Fruit fly (Drosophila melanogaster) whole organism, embryonic: ENCODE measurements around the gene CG17168.

ENCODE experiments used
- Abd-B ChIP-seq: fragments of 200-800 bp; sonication (Bioruptor generic); optimal IDR thresholded peaks from 2 replicates; lab custom pipeline; 2018; ENCODE audit warnings: missing biosample characterization, mild to moderate bottlenecking, missing genetic modification characterization, moderate library complexity
- BEAF-32 ChIP-seq: fragments of 200-800 bp; sonication (Bioruptor generic); optimal IDR thresholded peaks from 3 replicates; lab custom pipeline; 2017; ENCODE audit warnings: missing biosample characterization, missing genetic modification characterization, mild to moderate bottlenecking, moderate library complexity, missing genetic modification reagents
- CG10274 ChIP-seq: fragments of 200-800 bp; sonication (Bioruptor generic); optimal IDR thresholded peaks from 3 replicates; lab custom pipeline; 2017; ENCODE audit warnings: missing biosample characterization, mild to moderate bottlenecking, missing genetic modification characterization
- CG10654 ChIP-seq: fragments of 200-800 bp; sonication (Bioruptor generic); optimal IDR thresholded peaks from 2 replicates; lab custom pipeline; 2016; ENCODE audit warnings: missing biosample characterization, missing genetic modification characterization
- CG1603 ChIP-seq: fragments of 200-800 bp; sonication (Bioruptor generic); optimal IDR thresholded peaks from 2 replicates; lab custom pipeline; 2019; ENCODE audit warnings: missing biosample characterization, mild to moderate bottlenecking, missing genetic modification characterization, moderate library complexity
- CG16813 ChIP-seq: fragments of 200-800 bp; sonication (Bioruptor generic); IDR thresholded peaks from 3 replicates; pipeline ENCODE4 v1.3.6; 2022; ENCODE audit warnings: missing biosample characterization, missing genetic modification characterization; ENCODE audit not compliant: partially characterized antibody
- CG17385 ChIP-seq: fragments of 200-800 bp; sonication (Bioruptor generic); optimal IDR thresholded peaks from 3 replicates; lab custom pipeline; 2018; ENCODE audit warnings: missing biosample characterization, mild to moderate bottlenecking, missing genetic modification characterization
- CG2120 ChIP-seq: fragments of 200-800 bp; sonication (Bioruptor generic); optimal IDR thresholded peaks from 3 replicates; lab custom pipeline; 2016; ENCODE audit warnings: missing biosample characterization, missing genetic modification characterization
- CG2199 ChIP-seq: fragments of 200-800 bp; sonication (Bioruptor generic); IDR thresholded peaks from 3 replicates; pipeline ENCODE4 v1.3.6; 2022; ENCODE audit warnings: missing biosample characterization, missing genetic modification characterization
- CG2202 ChIP-seq: fragments of 200-800 bp; sonication (Bioruptor generic); optimal IDR thresholded peaks from 2 replicates; lab custom pipeline; 2018; ENCODE audit warnings: missing biosample characterization, mild to moderate bottlenecking, missing genetic modification characterization
- CG30020 ChIP-seq: fragments of 200-800 bp; optimal IDR thresholded peaks from 2 replicates; lab custom pipeline; 2019; ENCODE audit warnings: missing biosample characterization, mild to moderate bottlenecking, missing genetic modification characterization, moderate library complexity
- CG3065 ChIP-seq: fragments of 200-800 bp; sonication (Bioruptor generic); optimal IDR thresholded peaks from 2 replicates; lab custom pipeline; 2016; ENCODE audit warnings: missing biosample characterization, missing genetic modification characterization
- CG32532 ChIP-seq: fragments of 200-800 bp; sonication (Bioruptor generic); IDR thresholded peaks from 2 replicates; pipeline ENCODE4 v1.3.6; 2022; ENCODE audit warnings: missing biosample characterization, missing genetic modification characterization
- CG4820 ChIP-seq: fragments of 200-800 bp; sonication (Bioruptor generic); optimal IDR thresholded peaks from 3 replicates; lab custom pipeline; 2016; ENCODE audit warnings: missing biosample characterization, missing genetic modification characterization
- CG6765 ChIP-seq: fragments of 200-800 bp; sonication (Bioruptor generic); optimal IDR thresholded peaks from 3 replicates; lab custom pipeline; 2017; ENCODE audit warnings: missing biosample characterization, mild to moderate bottlenecking, missing genetic modification characterization
- CG7786 ChIP-seq: fragments of 200-800 bp; sonication (Bioruptor generic); optimal IDR thresholded peaks from 2 replicates; lab custom pipeline; 2016; ENCODE audit warnings: missing biosample characterization, missing genetic modification characterization
- CG8359 ChIP-seq: fragments of 200-800 bp; sonication (Bioruptor generic); optimal IDR thresholded peaks from 2 replicates; lab custom pipeline; 2017; ENCODE audit warnings: missing biosample characterization, mild to moderate bottlenecking, missing genetic modification characterization, borderline replicate concordance
- CG8924 ChIP-seq: fragments of 200-800 bp; optimal IDR thresholded peaks from 3 replicates; lab custom pipeline; 2019; ENCODE audit warnings: missing biosample characterization, mild to moderate bottlenecking, missing genetic modification characterization, moderate library complexity
- CG9797 ChIP-seq: fragments of 200-800 bp; sonication (Bioruptor generic); optimal IDR thresholded peaks from 3 replicates; lab custom pipeline; 2018; ENCODE audit warnings: missing biosample characterization, mild to moderate bottlenecking, missing genetic modification characterization
- CHES-1-like ChIP-seq: fragments of 200-800 bp; sonication (Bioruptor generic); optimal IDR thresholded peaks from 2 replicates; lab custom pipeline; 2016; ENCODE audit warnings: missing biosample characterization, missing genetic modification characterization
- Dp ChIP-seq: fragments of 200-800 bp; sonication (Bioruptor generic); optimal IDR thresholded peaks from 2 replicates; lab custom pipeline; 2018; ENCODE audit warnings: missing biosample characterization, mild to moderate bottlenecking, missing genetic modification characterization, moderate library complexity
- Dref ChIP-seq: fragments of 200-800 bp; sonication (Bioruptor generic); IDR thresholded peaks from 2 replicates; pipeline ENCODE4 v1.3.6; 2022; ENCODE audit warnings: missing biosample characterization, missing genetic modification characterization
- E2f2 ChIP-seq: fragments of 200-800 bp; sonication (Bioruptor generic); IDR thresholded peaks from 2 replicates; pipeline ENCODE4 v1.3.6; 2022; ENCODE audit warnings: missing biosample characterization, missing genetic modification characterization
- H15 ChIP-seq: fragments of 200-800 bp; sonication (Bioruptor generic); IDR thresholded peaks from 3 replicates; pipeline ENCODE4 v1.3.6; 2022; ENCODE audit warnings: missing biosample characterization, missing genetic modification characterization
- MESR4 ChIP-seq: fragments of 200-800 bp; sonication (Bioruptor generic); optimal IDR thresholded peaks from 2 replicates; lab custom pipeline; 2018; ENCODE audit warnings: missing biosample characterization, mild to moderate bottlenecking, missing genetic modification characterization, moderate library complexity
- Myb ChIP-seq: fragments of 200-800 bp; sonication (Bioruptor generic); optimal IDR thresholded peaks from 2 replicates; lab custom pipeline; 2016; ENCODE audit warnings: missing biosample characterization, missing genetic modification characterization
- PHDP ChIP-seq: fragments of 200-800 bp; sonication (Bioruptor generic); optimal IDR thresholded peaks from 3 replicates; lab custom pipeline; 2018; ENCODE audit warnings: missing biosample characterization, mild to moderate bottlenecking, missing genetic modification characterization, moderate library complexity
- Ravus ChIP-seq: fragments of 200-800 bp; sonication (Bioruptor generic); IDR thresholded peaks from 2 replicates; pipeline ENCODE4 v1.3.6; 2022; ENCODE audit warnings: missing biosample characterization, missing genetic modification characterization
- Scr ChIP-seq: fragments of 200-800 bp; sonication (Bioruptor generic); IDR thresholded peaks from 2 replicates; pipeline ENCODE4 v1.3.6; 2022; ENCODE audit warnings: missing biosample characterization, missing genetic modification characterization; ENCODE audit not compliant: partially characterized antibody
- Sry-δ ChIP-seq: fragments of 200-800 bp; sonication (Bioruptor generic); optimal IDR thresholded peaks from 2 replicates; lab custom pipeline; 2016; ENCODE audit warnings: missing biosample characterization, missing genetic modification characterization
- Xrp1 ChIP-seq: fragments of 200-800 bp; sonication (Bioruptor generic); IDR thresholded peaks from 2 replicates; pipeline ENCODE4 v1.3.6; 2022; ENCODE audit warnings: missing biosample characterization, missing genetic modification characterization
- amos ChIP-seq: fragments of 200-800 bp; sonication (Bioruptor generic); IDR thresholded peaks from 2 replicates; pipeline ENCODE4 v1.3.6; 2022; ENCODE audit warnings: missing biosample characterization, missing genetic modification characterization; ENCODE audit not compliant: partially characterized antibody
- caup ChIP-seq: fragments of 200-800 bp; sonication (Bioruptor generic); optimal IDR thresholded peaks from 3 replicates; lab custom pipeline; 2017; ENCODE audit warnings: missing biosample characterization, mild to moderate bottlenecking, missing genetic modification characterization, moderate library complexity; ENCODE audit not compliant: severe bottlenecking
- crp ChIP-seq, 2 experiments: fragments of 200-800 bp; sonication (Bioruptor generic); optimal IDR thresholded peaks; 2 replicates in 1 of 2; 3 replicates in 1 of 2; lab custom pipeline; 2017; ENCODE audit warnings: missing biosample characterization in 2 of 2, missing genetic modification characterization in 2 of 2, mild to moderate bottlenecking in 1 of 2, moderate library complexity in 1 of 2
- eve ChIP-seq, 2 experiments: fragments of >200 bp; optimal IDR thresholded peaks; 2 replicates each; lab custom pipeline; 2017; ENCODE audit warnings: missing biosample characterization in 2 of 2, missing genetic modification characterization in 2 of 2
- fd3F ChIP-seq: fragments of 200-800 bp; sonication (Bioruptor generic); optimal IDR thresholded peaks from 2 replicates; lab custom pipeline; 2018; ENCODE audit warnings: missing biosample characterization, mild to moderate bottlenecking, missing genetic modification characterization, moderate library complexity
- gfzf ChIP-seq: fragments of 200-800 bp; sonication (Bioruptor generic); optimal IDR thresholded peaks from 2 replicates; lab custom pipeline; 2016; ENCODE audit warnings: missing biosample characterization, mild to moderate bottlenecking, missing genetic modification characterization, moderate library complexity
- mam ChIP-seq: fragments of 200-800 bp; sonication (Bioruptor generic); optimal IDR thresholded peaks from 3 replicates; lab custom pipeline; 2016; ENCODE audit warnings: missing biosample characterization, missing genetic modification characterization
- pzg ChIP-seq: fragments of 200-800 bp; sonication (Bioruptor generic); optimal IDR thresholded peaks from 3 replicates; lab custom pipeline; 2018; ENCODE audit warnings: missing biosample characterization, mild to moderate bottlenecking, missing genetic modification characterization, moderate library complexity
- sd ChIP-seq: fragments of 200-800 bp; sonication (Bioruptor generic); optimal IDR thresholded peaks from 3 replicates; lab custom pipeline; 2018; ENCODE audit warnings: missing biosample characterization, mild to moderate bottlenecking, missing genetic modification characterization, moderate library complexity
- sens ChIP-seq: fragments of 200-800 bp; sonication (Bioruptor generic); peaks from one replicate; lab custom pipeline; 2016; ENCODE audit warnings: missing biosample characterization, missing genetic modification characterization
- slbo ChIP-seq: fragments of 200-800 bp; sonication (Bioruptor generic); IDR thresholded peaks from 2 replicates; pipeline ENCODE4 v1.3.6; 2022; ENCODE audit warnings: missing biosample characterization, missing genetic modification characterization
- ssp ChIP-seq: fragments of 200-800 bp; sonication (Bioruptor generic); IDR thresholded peaks from 2 replicates; pipeline ENCODE4 v1.3.6; 2022; ENCODE audit warnings: missing biosample characterization, missing genetic modification characterization
- unpg ChIP-seq: fragments of 200-800 bp; sonication (Bioruptor generic); optimal IDR thresholded peaks from 3 replicates; lab custom pipeline; 2018; ENCODE audit warnings: missing biosample characterization, mild to moderate bottlenecking, missing genetic modification characterization, moderate library complexity
- wek ChIP-seq: fragments of 200-800 bp; sonication (Bioruptor generic); optimal IDR thresholded peaks from 3 replicates; lab custom pipeline; 2018; ENCODE audit warnings: missing biosample characterization, mild to moderate bottlenecking, missing genetic modification characterization, moderate library complexity
- zen2 ChIP-seq: fragments of 200-800 bp; sonication (Bioruptor generic); IDR thresholded peaks from 3 replicates; pipeline ENCODE4 v1.3.6; 2022; ENCODE audit warnings: missing biosample characterization, missing genetic modification characterization; ENCODE audit not compliant: partially characterized antibody

CG17168 gene

DNA sequence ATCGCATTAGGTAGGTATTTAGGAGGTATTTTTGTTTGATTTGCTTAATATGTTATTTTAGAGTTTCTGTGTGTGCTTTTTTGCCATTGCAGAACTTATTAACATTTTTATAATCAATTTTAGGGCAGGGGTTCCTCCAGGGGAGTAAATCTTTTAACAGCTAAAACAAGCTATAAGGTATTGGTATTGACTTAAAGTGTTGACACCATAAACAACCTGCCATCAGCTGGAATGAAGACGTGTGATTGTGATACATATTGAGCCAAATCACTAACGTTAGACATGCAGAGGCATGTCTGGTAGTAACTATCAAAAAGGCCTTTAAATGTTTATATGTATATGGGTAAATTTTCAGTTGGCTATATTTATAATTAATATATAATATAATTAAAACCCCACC, 9.3 kb downstream of the CG17168 start (continued):
- peak; percentile 7 for TF ChIP-seq PHDP (tag; lab: Kevin White, UChicago)
- TF ChIP-seq CG2120 (GFP tag; lab: Kevin White, UChicago): peak; percentile 26
- no peak for TF ChIP-seq CG10274 (GFP tag; lab: Kevin White, UChicago)
- TF ChIP-seq fd3F (GFP tag; lab: Kevin White, UChicago): peak; percentile 27
- TF ChIP-seq CHES-1-like (GFP tag; lab: Kevin White, UChicago): no peak
- TF ChIP-seq caup: peak; percentile 41
- TF ChIP-seq CG2202 (tag; lab: Kevin White, UChicago): no peak

DNA sequence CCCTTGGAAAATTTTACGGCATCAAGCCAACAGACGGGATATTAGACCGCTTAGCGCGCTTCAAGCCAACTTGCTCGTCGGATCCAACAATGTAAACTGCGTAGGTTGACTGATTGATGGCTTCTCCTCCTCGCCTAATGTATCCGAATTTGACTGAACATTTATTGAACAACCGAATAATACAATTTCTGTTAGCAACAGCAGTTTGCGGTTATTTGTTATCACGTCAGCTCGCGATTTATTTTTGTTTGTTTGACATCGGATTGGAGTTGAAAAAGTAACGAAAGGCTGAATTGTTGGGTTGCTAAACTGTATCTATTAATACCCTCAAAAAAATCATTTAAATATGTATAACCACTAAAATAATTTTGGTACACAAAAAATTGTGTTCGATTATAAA, 10.0 kb downstream of the CG17168 start, which contains the start of gene CG17159:
TSS of gene CG17159 (minus strand) at position 101 of the 400 bp plus-strand sequence.
- TF ChIP-seq slbo (GFP tag; lab: Robert Waterston, UW) (no peak), CG6765 (GFP tag; lab: Kevin White, UChicago) (no peak), Dref (GFP tag; lab: Robert Waterston, UW) (no peak), Ravus (GFP tag; lab: Robert Waterston, UW) (no peak), Scr (no peak), CG32532 (GFP tag; lab: Robert Waterston, UW) (no peak), CG8359 (GFP tag; lab: Kevin White, UChicago) (no peak), H15 (GFP tag; lab: Robert Waterston, UW) (no peak), Xrp1 (GFP tag; lab: Robert Waterston, UW) (no peak), mam (GFP tag; lab: Kevin White, UChicago) (no peak), CG17385 (GFP tag; lab: Kevin White, UChicago) (no peak)
- TF ChIP-seq, all 482 proteins: peak for 0

DNA sequence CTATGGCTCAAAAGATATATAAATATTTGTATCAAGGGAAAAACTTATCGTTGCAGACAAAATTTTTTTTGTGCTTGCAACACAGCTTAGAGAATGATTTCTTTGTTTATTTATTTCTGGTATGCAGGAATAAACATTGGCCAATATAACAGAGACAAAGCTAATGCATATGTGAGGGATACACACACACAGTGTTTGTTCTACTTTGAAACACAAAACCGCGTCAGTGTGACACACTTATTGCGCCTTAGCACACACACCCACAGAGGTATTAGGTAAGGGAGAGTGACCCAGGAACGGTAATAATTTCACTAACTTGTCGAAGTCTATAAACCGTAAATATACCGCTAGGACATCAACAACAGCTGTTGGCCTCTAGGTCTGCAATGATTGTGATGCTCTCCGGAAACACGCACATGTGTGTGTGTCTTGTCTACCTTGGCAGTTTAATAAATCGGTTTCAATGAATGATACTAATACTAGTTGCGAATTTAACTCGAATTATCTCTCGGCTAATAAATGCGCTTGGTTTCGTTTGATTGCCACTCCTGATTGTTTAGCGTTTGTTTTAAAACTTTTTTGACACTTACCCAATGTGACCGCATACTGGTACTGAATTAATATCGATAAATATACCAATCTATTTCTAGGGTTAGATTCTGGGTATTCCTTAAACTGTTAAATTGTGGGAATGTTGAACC, 13.7 kb downstream of the CG17168 start, which contains the start of gene CG17162:
TSS of gene CG17162 (minus strand) at position 619 of the 701 bp plus-strand sequence.
- TF ChIP-seq CG10654 (no peak), BEAF-32 (GFP tag; lab: Kevin White, UChicago) (peak; percentile 23), pzg (peak; percentile 30), MESR4 (GFP tag; lab: Kevin White, UChicago) (peak; percentile 67), CG2199 (GFP tag; lab: Robert Waterston, UW) (peak; percentile 60; the same call in 1 of the 3 replicates), CG16813 (GFP tag; lab: Robert Waterston, UW) (0 out of 3 replicates have a peak, but pooled peaks have one; percentile 12), CG9797 (peak; percentile 16), CG7786 (no peak), E2f2 (0 out of 2 replicates have a peak, but pooled peaks have one; percentile 11), CG8924 (tag; lab: Kevin White, UChicago) (peak; percentile 12), ssp (GFP tag; lab: Robert Waterston, UW) (peak; percentile 33), CG3065 (GFP tag; lab: Kevin White, UChicago) (no peak), sens (peak; percentile 46), eve (GFP tag; optimal IDR thresholded peaks at IDR 0.05; lab: Kevin White, UChicago) (peak in 1 of 2 experiments; percentile 38), amos (GFP tag; lab: Robert Waterston, UW) (0 out of 2 replicates have a peak, but pooled peaks have one; percentile 14), unpg (GFP tag; lab: Kevin White, UChicago) (no peak), zen2 (no peak), Myb (GFP tag; lab: Kevin White, UChicago) (peak; percentile 5), Dp (GFP tag; lab: Kevin White, UChicago) (no peak), Sry-δ (GFP tag; lab: Kevin White, UChicago) (peak; percentile 31), CG30020 (tag; lab: Kevin White, UChicago) (peak; percentile 54), Abd-B (no peak), CG4820 (GFP tag; lab: Kevin White, UChicago) (no peak), crp (GFP tag; optimal IDR thresholded peaks at IDR 0.05; lab: Kevin White, UChicago) (peak in 1 of 2 experiments; percentile 37), sd (tag; lab: Kevin White, UChicago) (peak; percentile 37), CG1603 (tag; lab: Kevin White, UChicago) (peak; percentile 24), gfzf (GFP tag; lab: Kevin White, UChicago) (peak; percentile 58), wek (GFP tag; lab: Kevin White, UChicago) (peak; percentile 29)
